Worm (Caenorhabditis elegans) whole organism, L3 larva: Measurements from ENCODE around the gene Y51B9A.7.
A peak's percentile ranks its signal among the peaks of the same experiment; 100 is the strongest.

Source experiments
- R02D3.7 ChIP-seq: fragments of 150-350 bp; optimal IDR thresholded peaks from 2 replicates; lab custom pipeline; 2014; ENCODE audit warnings: missing biosample characterization, missing genetic modification characterization
- ZK546.5 ChIP-seq: sonication (generic microtip); optimal IDR thresholded peaks from 2 replicates; lab custom pipeline; 2017; ENCODE audit warnings: missing biosample characterization, missing genetic modification characterization
- ceh-28 ChIP-seq: fragments of 150-350 bp; optimal IDR thresholded peaks from 2 replicates; lab custom pipeline; 2014; ENCODE audit warnings: missing biosample characterization, missing genetic modification reagents, missing genetic modification characterization
- ceh-9 ChIP-seq: sonication (generic microtip); optimal IDR thresholded peaks from 2 replicates; lab custom pipeline; 2018; ENCODE audit warnings: missing biosample characterization, missing genetic modification characterization
- daf-12 ChIP-seq: fragments of 150-350 bp; optimal IDR thresholded peaks from 2 replicates; lab custom pipeline; 2014; ENCODE audit warnings: missing biosample characterization, missing genetic modification reagents, missing genetic modification characterization
- egl-27 ChIP-seq: sonication (generic microtip); optimal IDR thresholded peaks from 4 replicates; lab custom pipeline; 2017; ENCODE audit warnings: missing biosample characterization, missing genetic modification reagents, missing genetic modification characterization
- elt-2 ChIP-seq: sonication (generic microtip); optimal IDR thresholded peaks from 2 replicates; lab custom pipeline; 2016; ENCODE audit warnings: missing genetic modification reagents, mild to moderate bottlenecking, missing genetic modification characterization, missing compliant biosample characterization
- eor-1 ChIP-seq, 2 experiments: fragments of 150-350 bp; optimal IDR thresholded peaks; 2 replicates each; lab custom pipeline; 2014 to 2018; ENCODE audit warnings: missing biosample characterization in 2 of 2, missing genetic modification characterization in 2 of 2
- fkh-2 ChIP-seq: fragments of 150-350 bp; optimal IDR thresholded peaks from 2 replicates; lab custom pipeline; 2014; ENCODE audit warnings: missing biosample characterization, missing genetic modification reagents, missing genetic modification characterization
- fos-1 ChIP-seq: fragments of 150-350 bp; optimal IDR thresholded peaks from 2 replicates; lab custom pipeline; 2014; ENCODE audit warnings: missing biosample characterization, missing genetic modification characterization
- hmg-11 ChIP-seq: sonication (generic microtip); optimal IDR thresholded peaks from 2 replicates; lab custom pipeline; 2016; ENCODE audit warnings: missing genetic modification characterization, missing compliant biosample characterization
- jun-1 ChIP-seq: fragments of 150-350 bp; optimal IDR thresholded peaks from 2 replicates; lab custom pipeline; 2014; ENCODE audit warnings: missing biosample characterization, missing genetic modification reagents, missing genetic modification characterization
- lin-39 ChIP-seq: fragments of 150-350 bp; optimal IDR thresholded peaks from 2 replicates; lab custom pipeline; 2018; ENCODE audit warnings: missing biosample characterization, missing genetic modification reagents, missing genetic modification characterization
- mdl-1 ChIP-seq: fragments of 150-350 bp; optimal IDR thresholded peaks from 2 replicates; lab custom pipeline; 2014; ENCODE audit warnings: missing biosample characterization, missing genetic modification characterization
- nhr-11 ChIP-seq: fragments of 150-350 bp; optimal IDR thresholded peaks from 2 replicates; lab custom pipeline; 2014; ENCODE audit warnings: missing biosample characterization, missing genetic modification characterization
- nhr-23 ChIP-seq: fragments of 150-350 bp; optimal IDR thresholded peaks from 2 replicates; lab custom pipeline; 2014; ENCODE audit warnings: missing biosample characterization, missing genetic modification reagents, missing genetic modification characterization
- nhr-25 ChIP-seq: sonication (generic microtip); optimal IDR thresholded peaks from 2 replicates; lab custom pipeline; 2017; ENCODE audit warnings: missing biosample characterization, missing genetic modification characterization
- nhr-43 ChIP-seq: sonication (generic microtip); optimal IDR thresholded peaks from 2 replicates; lab custom pipeline; 2016; ENCODE audit warnings: mild to moderate bottlenecking, missing genetic modification characterization, missing compliant biosample characterization; ENCODE audit not compliant: poor library complexity, severe bottlenecking
- nhr-67 ChIP-seq: fragments of 150-350 bp; optimal IDR thresholded peaks from 2 replicates; lab custom pipeline; 2014; ENCODE audit warnings: missing biosample characterization, missing genetic modification characterization
- nhr-76 ChIP-seq: fragments of 150-350 bp; sonication (generic microtip); optimal IDR thresholded peaks from 5 replicates; lab custom pipeline; 2014; ENCODE audit warnings: missing biosample characterization, missing genetic modification characterization
- pha-4 ChIP-seq: fragments of 150-350 bp; optimal IDR thresholded peaks from 2 replicates; lab custom pipeline; 2014; ENCODE audit warnings: missing biosample characterization, missing genetic modification reagents, missing genetic modification characterization
- pqm-1 ChIP-seq: fragments of 150-350 bp; optimal IDR thresholded peaks from 2 replicates; lab custom pipeline; 2017; ENCODE audit warnings: missing biosample characterization, missing genetic modification characterization, inconsistent platforms
- sea-2 ChIP-seq: fragments of 150-350 bp; sonication (generic microtip); optimal IDR thresholded peaks from 4 replicates; lab custom pipeline; 2014; ENCODE audit warnings: missing biosample characterization, missing genetic modification reagents, missing genetic modification characterization
- snpc-4 ChIP-seq: fragments of 150-350 bp; optimal IDR thresholded peaks from 2 replicates; lab custom pipeline; 2014; ENCODE audit warnings: missing biosample characterization, missing genetic modification characterization
- unc-39 ChIP-seq: sonication (generic microtip); optimal IDR thresholded peaks from 4 replicates; lab custom pipeline; 2017; ENCODE audit warnings: missing biosample characterization, missing genetic modification characterization
- unc-62 ChIP-seq: fragments of 150-350 bp; sonication (generic microtip); optimal IDR thresholded peaks from 4 replicates; lab custom pipeline; 2014; ENCODE audit warnings: missing biosample characterization, missing genetic modification reagents, missing genetic modification characterization
- zag-1 ChIP-seq: fragments of 150-350 bp; optimal IDR thresholded peaks from 2 replicates; lab custom pipeline; 2014; ENCODE audit warnings: missing biosample characterization, missing genetic modification characterization
- ztf-11 ChIP-seq: fragments of 150-350 bp; optimal IDR thresholded peaks from 2 replicates; lab custom pipeline; 2014; ENCODE audit warnings: missing biosample characterization, missing genetic modification characterization
- ztf-4 ChIP-seq: fragments of 150-350 bp; optimal IDR thresholded peaks from 2 replicates; lab custom pipeline; 2014; ENCODE audit warnings: missing biosample characterization, missing genetic modification characterization

The Y51B9A.7 gene

ce11 chrII:9362249-9362648, 37.6 kb upstream of the Y51B9A.7 start:
- TF ChIP-seq nhr-76 (tag; lab: Kevin White, UChicago) (no peak), nhr-43 (no peak), fos-1 (no peak), nhr-23 (tag; lab: Kevin White, UChicago) (no peak), eor-1 (tag; optimal IDR thresholded peaks at IDR 0.05; lab: Kevin White, UChicago) (no peak), nhr-67 (no peak), snpc-4 (tag; lab: Kevin White, UChicago) (no peak)

DNA sequence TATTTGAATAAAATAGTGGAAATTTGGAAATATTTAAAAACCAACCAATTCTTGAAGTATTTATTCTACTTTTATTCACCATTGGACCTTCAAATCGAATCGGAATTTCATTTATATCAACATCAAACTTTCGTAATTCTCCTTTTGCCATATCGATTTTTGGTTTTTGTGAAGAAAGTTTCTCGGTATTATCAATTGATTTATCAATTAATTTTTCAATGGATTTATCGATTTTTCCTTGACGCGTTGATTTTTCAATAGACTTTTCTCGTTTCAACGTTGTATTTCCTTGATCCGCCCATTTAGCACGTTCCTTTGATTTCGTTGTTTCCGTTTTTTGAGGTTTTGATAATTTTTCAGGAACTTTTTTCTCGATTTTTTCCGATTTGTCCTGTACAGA, 30.5 kb upstream of the Y51B9A.7 start:
- peak; percentile 65 for TF ChIP-seq ceh-28 (tag; lab: Kevin White, UChicago)
- no peak for TF ChIP-seq snpc-4 (tag; lab: Kevin White, UChicago)

DNA sequence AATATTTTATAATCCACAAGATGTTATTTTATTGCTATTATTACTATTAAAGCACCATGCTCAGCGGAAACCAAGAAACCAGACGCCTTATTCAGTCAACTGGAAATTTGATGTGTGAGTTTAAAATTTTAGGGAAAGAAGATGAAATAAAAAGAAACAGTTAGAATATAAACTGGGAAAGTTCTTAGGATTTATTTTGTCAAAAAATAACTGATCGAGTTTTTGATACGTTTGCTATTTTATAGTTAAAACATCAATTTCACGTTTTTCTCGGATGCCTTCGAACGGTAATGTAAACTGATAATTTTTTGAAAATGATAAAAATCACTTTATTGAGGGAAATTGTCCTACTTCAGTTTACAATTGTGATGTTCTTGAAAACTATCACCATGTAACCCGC, 27.5 kb upstream of the Y51B9A.7 start, which contains the start of gene C06C3.3:
Gene C06C3.3, minus strand, starts transcription at position 101 of the 400 bp plus-strand sequence.
- no peak for TF ChIP-seq nhr-23 (tag; lab: Kevin White, UChicago)
- no peak for TF ChIP-seq pqm-1 (tag; lab: Kevin White, UChicago)
- no peak for TF ChIP-seq unc-62 (GFP tag; lab: Kevin White, UChicago)
- no peak for TF ChIP-seq elt-2 (tag; lab: Kevin White, UChicago)
- no peak for TF ChIP-seq R02D3.7 (tag; lab: Kevin White, UChicago)
- no peak for TF ChIP-seq fkh-2 (tag; lab: Kevin White, UChicago)

DNA sequence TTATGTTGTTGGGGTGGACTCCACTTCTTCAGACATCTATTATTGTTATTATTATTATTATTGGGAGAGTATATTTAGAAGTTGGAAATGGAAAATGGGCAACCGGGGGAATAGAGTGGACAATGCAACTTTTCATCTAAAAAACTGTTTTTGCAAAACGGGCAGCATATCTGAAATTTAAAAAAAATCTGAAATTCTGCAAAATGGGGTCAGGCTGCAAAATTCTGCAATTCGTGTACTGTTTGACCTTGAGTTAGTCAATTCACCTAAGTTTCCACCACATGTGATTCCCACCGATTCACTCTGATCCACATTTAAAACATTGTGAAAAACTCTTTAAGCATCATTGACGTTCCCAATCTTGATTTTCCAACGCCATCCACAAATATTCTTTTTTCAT, 26.9 kb upstream of the Y51B9A.7 start, which contains the start of gene C06C3.4:
Gene C06C3.4, plus strand, starts transcription at position 301 of the 400 bp plus-strand sequence.
- TF ChIP-seq lin-39 (tag; lab: Kevin White, UChicago) (no peak), eor-1 (tag; optimal IDR thresholded peaks at IDR 0.05; lab: Kevin White, UChicago) (no peak), zag-1 (tag; lab: Kevin White, UChicago) (no peak)
- TF ChIP-seq, all 47 proteins: peak for 0

- TF ChIP-seq elt-2 (tag; lab: Kevin White, UChicago) (peak; percentile 1), ZK546.5 (no peak)
- TF ChIP-seq, all 47 proteins: peak for 1
Measured at ce11 chrII:9374807-9375206, 25.0 kb upstream of the Y51B9A.7 start, which contains the start of gene C06C3.12. TSS of gene C06C3.12 (plus strand) at chrII:9375107.

ce11 chrII:9377158-9377557, 22.7 kb upstream of the Y51B9A.7 start, which contains the start of gene C06C3.10:
TSS of gene C06C3.10 (minus strand) at chrII:9377258.
- TF ChIP-seq jun-1 (no peak), ztf-4 (tag; lab: Kevin White, UChicago) (no peak), egl-27 (tag; lab: Kevin White, UChicago) (no peak), fkh-2 (tag; lab: Kevin White, UChicago) (no peak), ceh-28 (tag; lab: Kevin White, UChicago) (no peak), sea-2 (no peak), elt-2 (tag; lab: Kevin White, UChicago) (no peak), nhr-25 (tag; lab: Kevin White, UChicago) (no peak), pqm-1 (tag; lab: Kevin White, UChicago) (no peak), hmg-11 (tag; lab: Kevin White, UChicago) (no peak), ztf-11 (no peak), mdl-1 (tag; lab: Kevin White, UChicago) (no peak), zag-1 (tag; lab: Kevin White, UChicago) (no peak), ceh-9 (tag; lab: Kevin White, UChicago) (no peak), nhr-11 (tag; lab: Kevin White, UChicago) (no peak), nhr-43 (no peak), fos-1 (no peak), daf-12 (tag; lab: Kevin White, UChicago) (no peak), ZK546.5 (no peak), lin-39 (tag; lab: Kevin White, UChicago) (no peak)
- TF ChIP-seq, all 47 proteins: peak for 0

ce11 chrII:9378174-9378573, 21.7 kb upstream of the Y51B9A.7 start:
- no peak for TF ChIP-seq unc-62 (GFP tag; lab: Kevin White, UChicago)
- peak; percentile 59 for TF ChIP-seq pha-4 (tag; lab: Kevin White, UChicago)
- TF ChIP-seq unc-39: no peak
- peak; percentile 38 for TF ChIP-seq elt-2 (tag; lab: Kevin White, UChicago)
